Worm (Caenorhabditis elegans) whole organism, early embryonic: ENCODE data around the gene gbb-1.

Experiments
- B0310.2 ChIP-seq: sonication (generic microtip); optimal IDR thresholded peaks from 2 replicates; lab custom pipeline; 2016; ENCODE audit warnings: mild to moderate bottlenecking, missing genetic modification characterization, missing compliant biosample characterization
- F13C5.2 ChIP-seq: sonication (generic microtip); optimal IDR thresholded peaks from 2 replicates; lab custom pipeline; 2017; ENCODE audit warnings: mild to moderate bottlenecking, missing genetic modification characterization, inconsistent platforms, missing compliant biosample characterization
- aly-1 ChIP-seq: sonication (generic microtip); optimal IDR thresholded peaks from 2 replicates; lab custom pipeline; 2016; ENCODE audit warnings: missing genetic modification characterization, missing compliant biosample characterization
- ama-1 ChIP-seq: fragments of 150-350 bp; optimal IDR thresholded peaks from 2 replicates; lab custom pipeline; 2014
- ceh-13 ChIP-seq: fragments of 200-800 bp; sonication (Bioruptor generic); optimal IDR thresholded peaks from 2 replicates; lab custom pipeline; 2018; ENCODE audit warnings: mild to moderate bottlenecking, missing genetic modification characterization, missing compliant biosample characterization
- ceh-36 ChIP-seq: sonication (generic microtip); optimal IDR thresholded peaks from 2 replicates; lab custom pipeline; 2016; ENCODE audit warnings: missing genetic modification characterization, inconsistent platforms, missing compliant biosample characterization
- ets-7 ChIP-seq: sonication (generic microtip); optimal IDR thresholded peaks from 2 replicates; lab custom pipeline; 2016; ENCODE audit warnings: missing genotype, missing genetic modification characterization, missing compliant biosample characterization
- flt-1 ChIP-seq: fragments of 200-800 bp; sonication (Bioruptor generic); IDR thresholded peaks from 2 replicates; pipeline ENCODE4 v1.3.6; 2022; ENCODE audit warnings: missing genetic modification characterization, missing compliant biosample characterization
- hmbx-1 ChIP-seq: sonication (generic microtip); optimal IDR thresholded peaks from 2 replicates; lab custom pipeline; 2016; ENCODE audit warnings: mild to moderate bottlenecking, missing genetic modification characterization, missing compliant biosample characterization
- hmg-4 ChIP-seq: fragments of 200-800 bp; sonication (Bioruptor generic); optimal IDR thresholded peaks from 2 replicates; lab custom pipeline; 2018; ENCODE audit warnings: mild to moderate bottlenecking, missing genetic modification characterization, missing compliant biosample characterization
- hnd-1 ChIP-seq: sonication (generic microtip); optimal IDR thresholded peaks from 2 replicates; lab custom pipeline; 2016; ENCODE audit warnings: missing genetic modification characterization, missing compliant biosample characterization
- pes-1 ChIP-seq: fragments of 200-800 bp; sonication (Bioruptor generic); IDR thresholded peaks from 2 replicates; pipeline ENCODE4 v1.3.6; 2022; ENCODE audit warnings: missing genetic modification reagents, missing genetic modification characterization, missing compliant biosample characterization
- scrt-1 ChIP-seq: fragments of 200-800 bp; sonication (Bioruptor generic); IDR thresholded peaks from 2 replicates; pipeline ENCODE4 v1.3.6; 2022; ENCODE audit warnings: missing genetic modification characterization, missing compliant biosample characterization
- sea-1 ChIP-seq: fragments of 200-800 bp; sonication (Bioruptor generic); conservative IDR thresholded peaks from 2 replicates; pipeline ENCODE4 v1.3.6; 2022; ENCODE audit warnings: missing genetic modification characterization, missing compliant biosample characterization
- tbx-11 ChIP-seq: fragments of 200-800 bp; sonication (Bioruptor generic); IDR thresholded peaks from 2 replicates; pipeline ENCODE4 v1.3.6; 2022; ENCODE audit warnings: missing genetic modification characterization, missing compliant biosample characterization
- tbx-37 ChIP-seq: fragments of 200-800 bp; sonication (Bioruptor generic); conservative IDR thresholded peaks from 2 replicates; pipeline ENCODE4 v1.3.6; 2022; ENCODE audit warnings: missing genetic modification reagents, missing genetic modification characterization, missing compliant biosample characterization
- tra-4 ChIP-seq: sonication (generic microtip); optimal IDR thresholded peaks from 2 replicates; lab custom pipeline; 2017; ENCODE audit warnings: missing genetic modification characterization, missing compliant biosample characterization

The gbb-1 gene

DNA sequence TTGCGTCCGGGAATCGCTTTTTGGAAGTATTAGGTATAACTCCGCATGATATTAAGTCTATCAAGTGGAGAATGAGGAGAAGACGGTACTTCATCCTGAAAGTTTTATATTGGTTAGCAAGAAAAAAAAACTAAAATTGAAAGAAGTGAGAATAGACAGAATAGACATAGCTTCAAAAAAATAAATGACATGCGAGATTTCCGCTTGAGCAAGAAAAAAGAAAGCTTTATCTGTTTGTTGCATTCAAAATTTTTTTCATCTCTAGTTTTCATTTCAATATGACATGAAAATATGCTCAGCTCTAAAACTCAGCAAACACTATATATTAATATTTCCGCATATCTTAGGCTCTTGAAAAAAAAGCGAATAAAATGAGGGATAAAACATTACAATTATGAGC is 33.8 kb upstream of the gbb-1 start, which contains the start of gene hst-3.2:
hst-3.2 (minus strand) TSS at position 101 of the 400 bp plus-strand sequence.
- TF ChIP-seq hmbx-1 (tag; lab: Kevin White, UChicago) (no peak), tbx-37 (GFP tag; lab: Robert Waterston, UW) (no peak)

DNA sequence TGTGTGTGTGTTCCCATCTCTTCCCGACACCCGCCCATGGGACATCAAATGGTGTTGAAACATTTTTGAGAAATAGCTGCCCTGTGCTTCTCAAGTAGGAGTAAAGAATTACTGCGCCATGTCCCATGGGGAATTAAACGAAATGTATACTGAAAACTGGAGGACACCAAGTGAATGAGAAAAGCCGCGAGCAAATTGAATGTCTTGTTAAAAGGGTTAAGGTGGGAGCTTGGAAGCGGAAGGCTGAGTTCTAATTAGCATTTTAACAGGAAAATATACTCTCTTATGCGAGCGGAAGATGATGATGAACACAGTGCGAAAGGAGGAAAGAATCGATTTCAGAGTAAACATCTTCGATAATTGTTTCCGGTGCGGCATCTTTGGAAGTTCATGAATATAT is 33.3 kb upstream of the gbb-1 start:
- peak; percentile 40 for TF ChIP-seq hmg-4 (GFP tag; lab: Kevin White, UChicago)
- TF ChIP-seq scrt-1 (GFP tag; lab: Robert Waterston, UW) = no peak

- no peak for TF ChIP-seq tbx-37 (GFP tag; lab: Robert Waterston, UW)
- TF ChIP-seq hmg-4 (GFP tag; lab: Kevin White, UChicago) = no peak
- TF ChIP-seq ceh-36 (tag; lab: Kevin White, UChicago) = no peak
- no peak for TF ChIP-seq hnd-1 (tag; lab: Kevin White, UChicago)
- no peak for TF ChIP-seq sea-1
- no peak for TF ChIP-seq pes-1 (GFP tag; lab: Robert Waterston, UW)
- TF ChIP-seq tra-4 = no peak
- TF ChIP-seq ceh-13 (GFP tag; lab: Kevin White, UChicago) = no peak
- TF ChIP-seq flt-1 (GFP tag; lab: Robert Waterston, UW) = no peak
- no peak for TF ChIP-seq F13C5.2 (tag; lab: Kevin White, UChicago)
- no peak for TF ChIP-seq ama-1 (lab: Kevin White, UChicago)
- no peak for TF ChIP-seq B0310.2 (tag; lab: Kevin White, UChicago)
- no peak for TF ChIP-seq ets-7 (tag; lab: Kevin White, UChicago)
- TF ChIP-seq scrt-1 (GFP tag; lab: Robert Waterston, UW) = no peak
- TF ChIP-seq hmbx-1 (tag; lab: Kevin White, UChicago) = no peak
- no peak for TF ChIP-seq tbx-11 (GFP tag; lab: Robert Waterston, UW)
- no peak for TF ChIP-seq aly-1 (tag; lab: Kevin White, UChicago)
Observed at ce11 chrX:2925950-2926349, 31.8 kb upstream of the gbb-1 start.

ce11 chrX:2927576-2927975 is 30.2 kb upstream of the gbb-1 start:
- TF ChIP-seq sea-1 = no peak
- TF ChIP-seq tra-4 = no peak
- TF ChIP-seq B0310.2 (tag; lab: Kevin White, UChicago) = no peak
- TF ChIP-seq flt-1 (GFP tag; lab: Robert Waterston, UW) = no peak
- no peak for TF ChIP-seq F13C5.2 (tag; lab: Kevin White, UChicago)
- no peak for TF ChIP-seq ama-1 (lab: Kevin White, UChicago)
- TF ChIP-seq scrt-1 (GFP tag; lab: Robert Waterston, UW) = no peak
- TF ChIP-seq hmg-4 (GFP tag; lab: Kevin White, UChicago) = no peak
- TF ChIP-seq hnd-1 (tag; lab: Kevin White, UChicago) = no peak
- no peak for TF ChIP-seq hmbx-1 (tag; lab: Kevin White, UChicago)
- TF ChIP-seq ceh-13 (GFP tag; lab: Kevin White, UChicago) = no peak
- TF ChIP-seq tbx-11 (GFP tag; lab: Robert Waterston, UW) = no peak
- no peak for TF ChIP-seq tbx-37 (GFP tag; lab: Robert Waterston, UW)
- no peak for TF ChIP-seq aly-1 (tag; lab: Kevin White, UChicago)
- no peak for TF ChIP-seq ets-7 (tag; lab: Kevin White, UChicago)
- TF ChIP-seq pes-1 (GFP tag; lab: Robert Waterston, UW) = no peak
- no peak for TF ChIP-seq ceh-36 (tag; lab: Kevin White, UChicago)

DNA sequence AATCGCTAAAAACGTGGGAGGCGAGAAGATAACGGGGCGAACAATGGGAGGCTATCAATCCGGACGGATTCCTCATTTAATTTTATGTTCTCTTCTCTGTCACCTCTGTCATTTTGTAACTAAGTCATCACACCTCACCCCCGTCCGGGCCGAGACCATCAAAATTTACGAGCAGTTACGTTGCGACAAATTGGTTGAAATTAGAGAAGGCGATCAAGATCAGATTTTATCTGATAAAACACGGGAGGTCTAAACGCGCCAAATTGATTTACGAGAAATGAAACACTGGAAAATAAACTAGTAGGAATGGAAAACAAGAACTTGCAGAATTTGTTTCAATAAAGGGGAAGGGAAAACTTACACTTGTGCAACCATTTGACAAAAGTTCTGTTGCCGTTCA is 29.6 kb upstream of the gbb-1 start:
- TF ChIP-seq B0310.2 (tag; lab: Kevin White, UChicago) = no peak
- no peak for TF ChIP-seq hmbx-1 (tag; lab: Kevin White, UChicago)
- TF ChIP-seq ceh-13 (GFP tag; lab: Kevin White, UChicago) = no peak
- no peak for TF ChIP-seq ceh-36 (tag; lab: Kevin White, UChicago)
- no peak for TF ChIP-seq pes-1 (GFP tag; lab: Robert Waterston, UW)
- TF ChIP-seq aly-1 (tag; lab: Kevin White, UChicago) = no peak
- TF ChIP-seq scrt-1 (GFP tag; lab: Robert Waterston, UW) = no peak
- TF ChIP-seq tbx-37 (GFP tag; lab: Robert Waterston, UW) = no peak
- TF ChIP-seq ama-1 (lab: Kevin White, UChicago) = no peak
- TF ChIP-seq sea-1 = no peak
- TF ChIP-seq ets-7 (tag; lab: Kevin White, UChicago) = no peak

DNA sequence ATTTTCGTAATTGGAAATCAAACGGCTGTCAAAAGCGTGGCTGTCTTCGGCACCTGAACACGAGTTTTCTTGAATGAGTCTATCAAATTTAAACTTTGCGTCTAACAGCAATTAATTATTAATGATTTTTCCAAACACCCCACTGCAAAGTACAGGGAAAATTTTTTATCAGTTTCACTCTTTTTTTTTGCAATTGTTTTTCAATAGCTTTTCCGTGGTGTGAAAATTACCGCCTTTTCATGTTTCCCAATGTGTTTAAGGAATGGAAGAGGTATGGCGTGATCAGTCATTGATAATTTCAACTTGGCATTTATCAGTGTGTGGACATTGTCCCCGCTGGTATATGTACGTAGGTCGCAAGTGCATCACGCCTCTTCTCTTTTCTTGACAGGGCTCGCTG is 25.9 kb upstream of the gbb-1 start:
- TF ChIP-seq hmbx-1 (tag; lab: Kevin White, UChicago) (no peak), pes-1 (GFP tag; lab: Robert Waterston, UW) (no peak), aly-1 (tag; lab: Kevin White, UChicago) (no peak), scrt-1 (GFP tag; lab: Robert Waterston, UW) (no peak), hmg-4 (GFP tag; lab: Kevin White, UChicago) (no peak), hnd-1 (tag; lab: Kevin White, UChicago) (no peak), ama-1 (lab: Kevin White, UChicago) (no peak), flt-1 (GFP tag; lab: Robert Waterston, UW) (no peak), F13C5.2 (tag; lab: Kevin White, UChicago) (no peak), sea-1 (no peak), ceh-36 (tag; lab: Kevin White, UChicago) (no peak), B0310.2 (tag; lab: Kevin White, UChicago) (no peak), tra-4 (no peak), ets-7 (tag; lab: Kevin White, UChicago) (no peak)

DNA sequence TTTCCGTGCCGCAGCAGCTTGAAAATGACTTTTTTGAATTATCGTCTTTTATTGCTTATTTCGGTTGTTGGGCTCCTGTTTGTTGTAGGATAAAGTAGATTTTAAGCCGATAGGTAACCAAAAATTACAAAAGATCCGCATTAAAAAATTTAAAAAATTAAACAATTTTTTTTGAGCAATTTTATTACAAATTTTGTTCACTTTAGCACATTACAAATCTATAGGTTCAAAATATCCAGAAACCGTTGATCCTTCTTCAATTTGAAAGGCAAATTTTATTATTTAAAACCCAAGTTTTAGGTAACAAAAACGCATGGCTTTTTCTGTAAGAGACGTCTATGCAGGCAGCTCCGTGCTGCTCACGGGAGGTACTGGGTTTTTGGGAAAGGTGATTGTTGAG is 24.7 kb upstream of the gbb-1 start, which contains the start of gene fard-1:
fard-1 (plus strand) TSS at position 301 of the 400 bp plus-strand sequence.
- TF ChIP-seq scrt-1 (GFP tag; lab: Robert Waterston, UW) (no peak), ceh-13 (GFP tag; lab: Kevin White, UChicago) (no peak), tra-4 (no peak), hmbx-1 (tag; lab: Kevin White, UChicago) (no peak), hmg-4 (GFP tag; lab: Kevin White, UChicago) (no peak), ets-7 (tag; lab: Kevin White, UChicago) (no peak), aly-1 (tag; lab: Kevin White, UChicago) (no peak)
